Worm (Caenorhabditis elegans): ENCODE measurements around the gene F26F12.2.

ce11 chrV:5835397-5835796 lies 3.0 kb downstream of the F26F12.2 start:
- TF ChIP-seq cog-1 (tag; optimal IDR thresholded peaks at IDR 0.05) (no peak), klf-2 (GFP tag; conservative IDR thresholded peaks at IDR 0.05) (no peak), ztf-29 (GFP tag; IDR thresholded peaks at IDR 0.05) (no peak), flt-1 (GFP tag; IDR thresholded peaks at IDR 0.05) (no peak), med-1 (GFP tag; optimal IDR thresholded peaks at IDR 0.05; ENCODE audit: insufficient read depth) (no peak), ztf-23 (GFP tag; IDR thresholded peaks at IDR 0.05) (no peak), ref-1 (GFP tag; conservative IDR thresholded peaks at IDR 0.05) (no peak), tab-1 (GFP tag; IDR thresholded peaks at IDR 0.05) (no peak)

All from whole organism, midembryonic.